Worm (Caenorhabditis elegans) whole organism, early embryonic: ENCODE measurements around the gene F17E9.15.

Experiments used
- B0310.2 ChIP-seq: sonication (generic microtip); optimal IDR thresholded peaks from 2 replicates; lab custom pipeline; 2016; ENCODE audit warnings: mild to moderate bottlenecking, missing genetic modification characterization, missing compliant biosample characterization
- F13C5.2 ChIP-seq: sonication (generic microtip); optimal IDR thresholded peaks from 2 replicates; lab custom pipeline; 2017; ENCODE audit warnings: mild to moderate bottlenecking, missing genetic modification characterization, inconsistent platforms, missing compliant biosample characterization
- aly-1 ChIP-seq: sonication (generic microtip); optimal IDR thresholded peaks from 2 replicates; lab custom pipeline; 2016; ENCODE audit warnings: missing genetic modification characterization, missing compliant biosample characterization
- ama-1 ChIP-seq: fragments of 150-350 bp; optimal IDR thresholded peaks from 2 replicates; lab custom pipeline; 2014
- ceh-13 ChIP-seq: fragments of 200-800 bp; sonication (Bioruptor generic); optimal IDR thresholded peaks from 2 replicates; lab custom pipeline; 2018; ENCODE audit warnings: mild to moderate bottlenecking, missing genetic modification characterization, missing compliant biosample characterization
- ceh-36 ChIP-seq: sonication (generic microtip); optimal IDR thresholded peaks from 2 replicates; lab custom pipeline; 2016; ENCODE audit warnings: missing genetic modification characterization, inconsistent platforms, missing compliant biosample characterization
- ets-7 ChIP-seq: sonication (generic microtip); optimal IDR thresholded peaks from 2 replicates; lab custom pipeline; 2016; ENCODE audit warnings: missing genotype, missing genetic modification characterization, missing compliant biosample characterization
- flt-1 ChIP-seq: fragments of 200-800 bp; sonication (Bioruptor generic); IDR thresholded peaks from 2 replicates; pipeline ENCODE4 v1.3.6; 2022; ENCODE audit warnings: missing genetic modification characterization, missing compliant biosample characterization
- hmbx-1 ChIP-seq: sonication (generic microtip); optimal IDR thresholded peaks from 2 replicates; lab custom pipeline; 2016; ENCODE audit warnings: mild to moderate bottlenecking, missing genetic modification characterization, missing compliant biosample characterization
- hmg-4 ChIP-seq: fragments of 200-800 bp; sonication (Bioruptor generic); optimal IDR thresholded peaks from 2 replicates; lab custom pipeline; 2018; ENCODE audit warnings: mild to moderate bottlenecking, missing genetic modification characterization, missing compliant biosample characterization
- hnd-1 ChIP-seq: sonication (generic microtip); optimal IDR thresholded peaks from 2 replicates; lab custom pipeline; 2016; ENCODE audit warnings: missing genetic modification characterization, missing compliant biosample characterization
- pes-1 ChIP-seq: fragments of 200-800 bp; sonication (Bioruptor generic); IDR thresholded peaks from 2 replicates; pipeline ENCODE4 v1.3.6; 2022; ENCODE audit warnings: missing genetic modification reagents, missing genetic modification characterization, missing compliant biosample characterization
- scrt-1 ChIP-seq: fragments of 200-800 bp; sonication (Bioruptor generic); IDR thresholded peaks from 2 replicates; pipeline ENCODE4 v1.3.6; 2022; ENCODE audit warnings: missing genetic modification characterization, missing compliant biosample characterization
- sea-1 ChIP-seq: fragments of 200-800 bp; sonication (Bioruptor generic); conservative IDR thresholded peaks from 2 replicates; pipeline ENCODE4 v1.3.6; 2022; ENCODE audit warnings: missing genetic modification characterization, missing compliant biosample characterization
- tbx-11 ChIP-seq: fragments of 200-800 bp; sonication (Bioruptor generic); IDR thresholded peaks from 2 replicates; pipeline ENCODE4 v1.3.6; 2022; ENCODE audit warnings: missing genetic modification characterization, missing compliant biosample characterization
- tbx-37 ChIP-seq: fragments of 200-800 bp; sonication (Bioruptor generic); conservative IDR thresholded peaks from 2 replicates; pipeline ENCODE4 v1.3.6; 2022; ENCODE audit warnings: missing genetic modification reagents, missing genetic modification characterization, missing compliant biosample characterization
- tra-4 ChIP-seq: sonication (generic microtip); optimal IDR thresholded peaks from 2 replicates; lab custom pipeline; 2017; ENCODE audit warnings: missing genetic modification characterization, missing compliant biosample characterization

The F17E9.15 gene

DNA sequence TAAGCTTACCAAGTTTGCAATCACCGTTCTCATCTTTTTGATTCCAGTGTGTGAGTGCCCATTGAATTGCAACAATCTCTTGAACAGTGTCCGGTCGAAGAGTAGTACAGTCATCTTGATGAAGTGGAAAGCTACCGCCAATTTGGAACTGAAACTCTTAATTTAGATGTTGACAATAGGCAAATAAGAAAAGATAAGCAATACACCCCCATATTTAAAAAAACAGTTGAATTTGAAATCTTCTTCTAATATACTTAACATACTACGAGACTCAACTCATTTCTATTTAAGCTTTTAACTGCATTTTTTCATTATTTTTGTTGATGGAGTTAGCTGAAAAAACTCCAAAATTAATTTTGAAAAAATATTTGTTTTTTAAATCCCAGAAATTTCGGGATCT lies 35.1 kb upstream of the F17E9.15 start:
- no peak for TF ChIP-seq hmg-4
- no peak for TF ChIP-seq tbx-11 (GFP tag; lab: Robert Waterston, UW)
- no peak for TF ChIP-seq ets-7
- TF ChIP-seq scrt-1 (GFP tag; lab: Robert Waterston, UW) = no peak
- no peak for TF ChIP-seq ama-1
- no peak for TF ChIP-seq ceh-13 (GFP tag; lab: Kevin White, UChicago)
- no peak for TF ChIP-seq tbx-37 (GFP tag; lab: Robert Waterston, UW)
- no peak for TF ChIP-seq pes-1 (GFP tag; lab: Robert Waterston, UW)
- TF ChIP-seq flt-1 (GFP tag; lab: Robert Waterston, UW) = no peak
- TF ChIP-seq sea-1 (GFP tag; lab: Robert Waterston, UW) = no peak
- TF ChIP-seq ceh-36 (tag; lab: Kevin White, UChicago) = no peak
- TF ChIP-seq aly-1 (tag; lab: Kevin White, UChicago) = no peak
- TF ChIP-seq hmbx-1 (tag; lab: Kevin White, UChicago) = no peak
- no peak for TF ChIP-seq tra-4 (tag; lab: Kevin White, UChicago)
- TF ChIP-seq B0310.2 (tag; lab: Kevin White, UChicago) = no peak
- TF ChIP-seq hnd-1 (tag; lab: Kevin White, UChicago) = no peak
- no peak for TF ChIP-seq F13C5.2

DNA sequence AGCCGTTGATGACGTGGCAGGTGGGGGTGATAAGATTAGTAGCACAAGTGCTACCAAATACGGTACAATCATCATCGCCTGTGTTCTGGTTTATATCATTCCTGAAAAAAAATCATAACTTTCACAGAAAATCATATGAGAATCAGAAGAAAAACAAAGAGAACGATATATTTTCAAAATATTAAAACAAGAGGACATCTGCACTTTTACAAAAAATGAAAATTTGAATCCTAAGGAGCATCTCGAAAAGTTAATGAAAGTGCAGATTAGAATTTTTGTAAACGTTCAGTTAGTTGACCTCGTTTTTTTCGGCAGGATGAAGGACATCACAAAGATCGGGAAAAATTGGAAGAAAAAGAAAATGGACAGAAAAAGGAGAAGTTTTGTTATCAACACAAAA lies 34.4 kb upstream of the F17E9.15 start, which contains the start of gene F35H10.10:
Gene F35H10.10, minus strand, starts transcription at position 101 of the 400 bp plus-strand sequence.
- TF ChIP-seq ceh-36 (tag; lab: Kevin White, UChicago) (no peak), aly-1 (tag; lab: Kevin White, UChicago) (no peak), ceh-13 (GFP tag; lab: Kevin White, UChicago) (no peak), hnd-1 (tag; lab: Kevin White, UChicago) (no peak), ama-1 (no peak), pes-1 (GFP tag; lab: Robert Waterston, UW) (no peak), tra-4 (tag; lab: Kevin White, UChicago) (no peak), F13C5.2 (no peak), ets-7 (no peak), B0310.2 (tag; lab: Kevin White, UChicago) (no peak)

DNA sequence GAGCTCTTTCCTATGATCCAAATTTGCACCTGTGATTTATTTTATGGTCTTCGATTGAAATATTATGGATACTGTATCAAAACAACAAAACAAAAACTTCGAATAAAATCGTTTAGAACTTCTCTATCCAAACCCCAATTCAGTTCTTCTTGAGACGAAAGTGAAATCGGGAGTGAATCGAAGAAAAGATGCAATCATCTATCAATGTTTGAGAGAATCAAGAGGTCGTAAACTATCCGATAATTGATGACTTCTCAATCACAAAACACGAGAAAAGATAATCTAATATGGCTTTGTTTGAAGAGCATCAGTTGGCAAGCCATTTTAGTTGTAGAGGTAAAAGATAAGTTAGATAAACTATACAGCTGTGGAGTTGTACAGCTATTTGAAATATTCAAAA lies 29.4 kb upstream of the F17E9.15 start:
- TF ChIP-seq ceh-13 (GFP tag; lab: Kevin White, UChicago) (no peak), F13C5.2 (no peak), ets-7 (no peak)

DNA sequence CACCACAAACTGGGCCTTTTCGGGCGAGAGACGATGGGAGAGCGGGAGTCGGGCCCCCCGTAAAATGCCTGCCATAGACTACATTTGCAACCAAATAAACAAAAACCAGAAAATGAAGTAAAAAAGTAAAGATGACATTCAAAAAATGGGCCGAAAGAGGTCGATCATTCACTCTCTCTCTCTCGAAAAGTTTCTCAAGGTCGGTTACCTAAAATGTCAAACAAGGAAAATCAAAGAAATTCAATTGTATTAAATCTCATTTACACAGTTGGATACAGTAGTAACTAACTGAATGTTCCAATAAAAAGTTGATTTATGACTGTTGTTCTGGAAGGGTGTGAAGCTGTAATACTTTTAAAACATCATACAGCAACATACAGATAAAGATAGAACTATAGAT lies 28.4 kb upstream of the F17E9.15 start:
- no peak for TF ChIP-seq ets-7
- no peak for TF ChIP-seq ceh-13 (GFP tag; lab: Kevin White, UChicago)
- no peak for TF ChIP-seq hmbx-1 (tag; lab: Kevin White, UChicago)
- TF ChIP-seq B0310.2 (tag; lab: Kevin White, UChicago) = no peak
- no peak for TF ChIP-seq hnd-1 (tag; lab: Kevin White, UChicago)
- TF ChIP-seq flt-1 (GFP tag; lab: Robert Waterston, UW) = no peak
- TF ChIP-seq scrt-1 (GFP tag; lab: Robert Waterston, UW) = no peak
- no peak for TF ChIP-seq ceh-36 (tag; lab: Kevin White, UChicago)
- no peak for TF ChIP-seq hmg-4
- no peak for TF ChIP-seq ama-1
- no peak for TF ChIP-seq tbx-11 (GFP tag; lab: Robert Waterston, UW)
- TF ChIP-seq aly-1 (tag; lab: Kevin White, UChicago) = no peak
- no peak for TF ChIP-seq pes-1 (GFP tag; lab: Robert Waterston, UW)
- TF ChIP-seq tbx-37 (GFP tag; lab: Robert Waterston, UW) = no peak
- no peak for TF ChIP-seq F13C5.2
- TF ChIP-seq sea-1 (GFP tag; lab: Robert Waterston, UW) = no peak
- TF ChIP-seq tra-4 (tag; lab: Kevin White, UChicago) = no peak

DNA sequence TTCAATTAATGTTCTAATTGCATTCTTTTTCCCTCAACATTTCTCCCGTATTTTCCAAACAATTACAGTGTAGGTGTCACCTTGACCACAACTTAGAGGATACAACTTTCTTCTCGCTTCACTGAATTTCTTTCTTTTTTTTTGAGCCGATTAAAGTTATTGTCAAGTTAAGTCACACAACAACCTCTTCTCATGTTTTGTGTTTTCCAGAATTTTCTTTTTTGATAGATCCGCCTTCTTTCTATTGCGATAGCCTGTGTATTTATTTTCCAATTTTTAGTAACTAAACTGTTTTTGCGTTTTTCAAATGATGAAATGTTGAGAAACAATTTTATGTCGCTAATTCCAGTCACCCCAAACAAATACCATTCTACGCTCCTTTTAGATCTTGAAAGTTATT lies 21.6 kb upstream of the F17E9.15 start, which contains the start of gene F35H10.3:
Gene F35H10.3, plus strand, starts transcription at position 301 of the 400 bp plus-strand sequence.
- TF ChIP-seq flt-1 (GFP tag; lab: Robert Waterston, UW) (no peak), pes-1 (GFP tag; lab: Robert Waterston, UW) (no peak), ceh-36 (tag; lab: Kevin White, UChicago) (no peak), ets-7 (no peak), hnd-1 (tag; lab: Kevin White, UChicago) (no peak), tbx-11 (GFP tag; lab: Robert Waterston, UW) (no peak), F13C5.2 (no peak), tra-4 (tag; lab: Kevin White, UChicago) (no peak), aly-1 (tag; lab: Kevin White, UChicago) (no peak), sea-1 (GFP tag; lab: Robert Waterston, UW) (no peak), tbx-37 (GFP tag; lab: Robert Waterston, UW) (no peak), ceh-13 (GFP tag; lab: Kevin White, UChicago) (no peak), ama-1 (no peak), B0310.2 (tag; lab: Kevin White, UChicago) (no peak), scrt-1 (GFP tag; lab: Robert Waterston, UW) (no peak), hmg-4 (no peak)

DNA sequence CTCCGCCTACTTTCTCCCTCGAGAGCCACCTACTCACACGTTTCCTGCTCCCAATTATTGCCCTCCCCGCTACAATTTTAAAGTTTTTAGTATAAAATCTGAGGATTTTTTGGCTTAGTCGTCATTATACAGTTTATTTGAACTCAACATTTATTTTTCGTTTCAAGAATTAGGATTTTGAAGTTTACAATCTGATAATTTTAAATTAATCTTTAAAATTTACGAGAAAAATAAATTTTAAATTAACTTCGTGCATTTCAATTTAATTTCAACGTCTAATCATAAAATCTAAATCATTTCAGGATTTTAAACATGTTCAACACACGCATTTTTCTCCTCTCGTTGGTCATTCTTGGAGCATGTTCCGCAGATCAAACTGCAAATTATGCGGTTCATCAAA lies 18.3 kb upstream of the F17E9.15 start, which contains the start of gene F35H10.2:
Gene F35H10.2, plus strand, starts transcription at position 301 of the 400 bp plus-strand sequence.
- TF ChIP-seq B0310.2 (tag; lab: Kevin White, UChicago) (no peak), ama-1 (no peak), F13C5.2 (no peak), tbx-37 (GFP tag; lab: Robert Waterston, UW) (no peak), aly-1 (tag; lab: Kevin White, UChicago) (no peak), ceh-36 (tag; lab: Kevin White, UChicago) (no peak), pes-1 (GFP tag; lab: Robert Waterston, UW) (no peak), sea-1 (GFP tag; lab: Robert Waterston, UW) (no peak), tbx-11 (GFP tag; lab: Robert Waterston, UW) (no peak)

DNA sequence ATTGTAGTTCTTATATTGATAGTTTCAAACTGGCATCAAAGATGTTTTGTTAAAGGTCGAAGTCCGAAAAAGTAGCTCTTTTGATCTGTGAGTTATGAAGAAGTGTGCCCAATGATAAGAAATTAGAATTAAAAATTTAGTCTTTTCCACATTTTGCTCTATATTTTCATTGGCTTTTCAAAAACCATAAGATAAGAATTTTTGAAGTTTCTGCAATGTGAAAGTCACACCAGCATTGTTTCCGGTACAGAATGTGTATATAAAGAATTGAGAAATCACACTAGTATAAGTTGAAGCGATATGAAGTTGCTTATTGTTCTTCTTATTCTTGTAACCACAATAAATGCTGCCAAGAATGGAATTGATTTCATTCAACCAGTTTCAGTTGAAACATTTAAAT lies 14.7 kb upstream of the F17E9.15 start, which contains the start of gene lys-10:
Gene lys-10, plus strand, starts transcription at position 301 of the 400 bp plus-strand sequence.
- TF ChIP-seq ceh-36 (tag; lab: Kevin White, UChicago) = no peak
- no peak for TF ChIP-seq hmbx-1 (tag; lab: Kevin White, UChicago)
- TF ChIP-seq tbx-11 (GFP tag; lab: Robert Waterston, UW) = no peak
- TF ChIP-seq tra-4 (tag; lab: Kevin White, UChicago) = no peak
- TF ChIP-seq pes-1 (GFP tag; lab: Robert Waterston, UW) = no peak
- no peak for TF ChIP-seq ama-1
- TF ChIP-seq hmg-4 = no peak
- TF ChIP-seq hnd-1 (tag; lab: Kevin White, UChicago) = no peak
- TF ChIP-seq flt-1 (GFP tag; lab: Robert Waterston, UW) = no peak
- TF ChIP-seq F13C5.2 = no peak
- TF ChIP-seq tbx-37 (GFP tag; lab: Robert Waterston, UW) = no peak
- TF ChIP-seq ets-7 = no peak
- TF ChIP-seq sea-1 (GFP tag; lab: Robert Waterston, UW) = no peak
- TF ChIP-seq aly-1 (tag; lab: Kevin White, UChicago) = no peak
- TF ChIP-seq scrt-1 (GFP tag; lab: Robert Waterston, UW) = no peak
- no peak for TF ChIP-seq B0310.2 (tag; lab: Kevin White, UChicago)
- TF ChIP-seq ceh-13 (GFP tag; lab: Kevin White, UChicago) = no peak
